Worm (Caenorhabditis elegans) whole organism, early embryonic: ENCODE measurements around the gene rbm-22.

Experiments
- aly-1 ChIP-seq: sonication (generic microtip); optimal IDR thresholded peaks from 2 replicates; lab custom pipeline; 2016; ENCODE audit warnings: missing genetic modification characterization, missing compliant biosample characterization
- ama-1 ChIP-seq: fragments of 150-350 bp; optimal IDR thresholded peaks from 2 replicates; lab custom pipeline; 2014
- ets-7 ChIP-seq: sonication (generic microtip); optimal IDR thresholded peaks from 2 replicates; lab custom pipeline; 2016; ENCODE audit warnings: missing genotype, missing genetic modification characterization, missing compliant biosample characterization
- hmbx-1 ChIP-seq: sonication (generic microtip); optimal IDR thresholded peaks from 2 replicates; lab custom pipeline; 2016; ENCODE audit warnings: mild to moderate bottlenecking, missing genetic modification characterization, missing compliant biosample characterization
- hmg-4 ChIP-seq: fragments of 200-800 bp; sonication (Bioruptor generic); optimal IDR thresholded peaks from 2 replicates; lab custom pipeline; 2018; ENCODE audit warnings: mild to moderate bottlenecking, missing genetic modification characterization, missing compliant biosample characterization
- hnd-1 ChIP-seq: sonication (generic microtip); optimal IDR thresholded peaks from 2 replicates; lab custom pipeline; 2016; ENCODE audit warnings: missing genetic modification characterization, missing compliant biosample characterization
- sea-1 ChIP-seq: fragments of 200-800 bp; sonication (Bioruptor generic); conservative IDR thresholded peaks from 2 replicates; pipeline ENCODE4 v1.3.6; 2022; ENCODE audit warnings: missing genetic modification characterization, missing compliant biosample characterization
- tbx-11 ChIP-seq: fragments of 200-800 bp; sonication (Bioruptor generic); IDR thresholded peaks from 2 replicates; pipeline ENCODE4 v1.3.6; 2022; ENCODE audit warnings: missing genetic modification characterization, missing compliant biosample characterization
- tbx-37 ChIP-seq: fragments of 200-800 bp; sonication (Bioruptor generic); conservative IDR thresholded peaks from 2 replicates; pipeline ENCODE4 v1.3.6; 2022; ENCODE audit warnings: missing genetic modification reagents, missing genetic modification characterization, missing compliant biosample characterization

ce11 chrIV:10842232-10842631 is 19.0 kb upstream of the rbm-22 start:
- TF ChIP-seq aly-1 (tag; lab: Kevin White, UChicago) (no peak), hmg-4 (no peak), sea-1 (GFP tag; lab: Robert Waterston, UW) (no peak), hmbx-1 (tag; lab: Kevin White, UChicago) (no peak), ama-1 (lab: Kevin White, UChicago) (no peak), tbx-11 (GFP tag; lab: Robert Waterston, UW) (no peak), ets-7 (tag; lab: Kevin White, UChicago) (no peak), tbx-37 (GFP tag; lab: Robert Waterston, UW) (no peak), hnd-1 (no peak)
